Fruit fly (Drosophila melanogaster): Measurements from ENCODE around the gene CG16704.

DNA sequence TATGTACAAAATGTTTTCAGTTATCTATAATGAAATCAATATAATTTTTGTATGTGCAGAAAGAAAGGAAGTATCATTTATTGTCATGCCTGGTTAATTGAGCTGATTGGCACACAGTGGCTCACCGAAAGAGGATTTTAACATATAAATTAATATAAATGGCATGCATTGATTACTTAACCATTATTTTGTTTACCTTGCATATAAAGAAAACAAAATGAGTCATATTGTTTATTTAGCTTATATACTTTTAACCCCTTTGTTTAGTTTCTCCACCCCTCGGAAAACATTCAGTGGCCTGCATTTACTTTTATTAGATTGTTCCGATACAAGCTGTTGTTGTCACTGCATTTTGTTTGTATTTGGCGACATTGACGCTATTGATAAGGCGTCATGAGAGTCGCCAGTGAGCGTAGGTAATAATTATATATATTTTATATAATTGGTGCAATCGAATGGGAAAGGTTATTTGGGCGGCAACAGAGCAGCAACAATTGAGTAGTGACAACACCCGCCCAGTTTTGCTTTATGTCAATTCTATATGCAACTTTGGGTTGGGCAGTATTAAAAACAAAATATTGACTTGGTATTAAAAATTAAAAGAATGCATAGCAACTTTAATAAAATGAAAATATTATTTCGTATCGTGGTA, 44.7 kb downstream of the CG16704 start:
- TF ChIP-seq h (optimal IDR thresholded peaks at IDR 0.05) = no peak
- TF ChIP-seq insv (optimal IDR thresholded peaks at IDR 0.05) = no peak
- no peak for TF ChIP-seq psq (optimal IDR thresholded peaks at IDR 0.05)
- TF ChIP-seq Sin3A (optimal IDR thresholded peaks at IDR 0.05) = no peak
- TF ChIP-seq Myc (optimal IDR thresholded peaks at IDR 0.05) = no peak
- no peak for TF ChIP-seq ttk (optimal IDR thresholded peaks at IDR 0.05)

Data from Kc167 (cell line).